Fruit fly (Drosophila melanogaster): ENCODE measurements around the gene CG31809.

Gene CG31809

dm6 chr2L:16818335-16818973 lies 40.1 kb downstream of the CG31809 start (continued):
- TF ChIP-seq CG31627 (GFP tag; optimal IDR thresholded peaks at IDR 0.05) (peak; percentile 49), CG8319 (GFP tag; optimal IDR thresholded peaks at IDR 0.05) (peak; percentile 58), CG6808 (GFP tag; optimal IDR thresholded peaks at IDR 0.05) (peak; percentile 42), Hr38 (GFP tag; optimal IDR thresholded peaks at IDR 0.05) (no peak), OdsH (GFP tag; optimal IDR thresholded peaks at IDR 0.05) (peak; percentile 75), CG9139 (GFP tag; optimal IDR thresholded peaks at IDR 0.05) (peak; percentile 5), Gug (GFP tag; IDR thresholded peaks at IDR 0.05) (peak; percentile 52; the same call in 1 of the 2 replicates), CG6792 (GFP tag; optimal IDR thresholded peaks at IDR 0.05) (peak; percentile 72), Ets96B (tag; optimal IDR thresholded peaks at IDR 0.05) (peak; percentile 72), Sox14 (GFP tag; optimal IDR thresholded peaks at IDR 0.05) (peak; percentile 76), Hr4 (GFP tag; optimal IDR thresholded peaks at IDR 0.05) (peak; percentile 80), dac (GFP tag; optimal IDR thresholded peaks at IDR 0.05) (no peak), acj6 (GFP tag; optimal IDR thresholded peaks at IDR 0.05) (peak; percentile 77), CG7368 (GFP tag; optimal IDR thresholded peaks at IDR 0.05) (peak; percentile 61), CG6854 (GFP tag; optimal IDR thresholded peaks at IDR 0.05) (no peak), Eip93F (GFP tag; optimal IDR thresholded peaks at IDR 0.05) (no peak), CG11762 (GFP tag; optimal IDR thresholded peaks at IDR 0.05; ENCODE audit: insufficient read depth) (peak; percentile 53), CG3032 (tag; optimal IDR thresholded peaks at IDR 0.05) (peak; percentile 63), Eip75B (GFP tag; optimal IDR thresholded peaks at IDR 0.05) (peak; percentile 69), topi (GFP tag; optimal IDR thresholded peaks at IDR 0.05) (peak; percentile 63), CG4318 (GFP tag; optimal IDR thresholded peaks at IDR 0.05) (peak; percentile 37), CG3919 (GFP tag; optimal IDR thresholded peaks at IDR 0.05) (no peak), fkh (GFP tag; optimal IDR thresholded peaks at IDR 0.05) (no peak), CG34406 (GFP tag; optimal IDR thresholded peaks at IDR 0.05) (peak; percentile 56), CG32006 (GFP tag; optimal IDR thresholded peaks at IDR 0.05) (peak; percentile 82), CG15336 (GFP tag; IDR thresholded peaks at IDR 0.05) (peak; percentile 84), Sox102F (GFP tag; optimal IDR thresholded peaks at IDR 0.05) (peak; percentile 62), CG1621 (tag; optimal IDR thresholded peaks at IDR 0.05) (peak; percentile 59), cyc (GFP tag; optimal IDR thresholded peaks at IDR 0.05) (peak; percentile 51), esn (GFP tag; optimal IDR thresholded peaks at IDR 0.05) (peak; percentile 75), fd85E (GFP tag; optimal IDR thresholded peaks at IDR 0.05) (no peak), svp (GFP tag) (peak; percentile 71), Lpt (GFP tag; optimal IDR thresholded peaks at IDR 0.05) (peak; percentile 66), CG8119 (GFP tag; IDR thresholded peaks at IDR 0.05) (peak; percentile 79; the same call in 2 of the 3 replicates), CG10669 (GFP tag; optimal IDR thresholded peaks at IDR 0.05) (peak; percentile 81), Met (GFP tag; optimal IDR thresholded peaks at IDR 0.05) (peak; percentile 59), CG11294 (GFP tag; IDR thresholded peaks at IDR 0.05) (peak; percentile 56; the same call in 1 of the 2 replicates), lz (GFP tag; optimal IDR thresholded peaks at IDR 0.05) (peak; percentile 57), spab (GFP tag; optimal IDR thresholded peaks at IDR 0.05) (peak; percentile 73), vri (GFP tag; optimal IDR thresholded peaks at IDR 0.05) (peak; percentile 71), pdm3 (GFP tag; optimal IDR thresholded peaks at IDR 0.05) (peak; percentile 75), Hr39 (GFP tag; optimal IDR thresholded peaks at IDR 0.05) (peak; percentile 51), CG16779 (tag; optimal IDR thresholded peaks at IDR 0.05) (no peak)

Data from whole organism, prepupa.